Fruit fly (Drosophila melanogaster) whole organism, embryonic: ENCODE data around the gene LpR2.
A peak's percentile ranks its signal among the peaks of the same experiment; 100 is the strongest.

Source experiments
- BtbVII ChIP-seq: fragments of 200-800 bp; sonication (Bioruptor generic); optimal IDR thresholded peaks from 3 replicates; lab custom pipeline; 2017; ENCODE audit warnings: missing biosample characterization, mild to moderate bottlenecking, missing genetic modification characterization
- Bteb2 ChIP-seq: fragments of 200-800 bp; sonication (Bioruptor generic); optimal IDR thresholded peaks from 2 replicates; lab custom pipeline; 2016; ENCODE audit warnings: missing biosample characterization, missing genetic modification characterization
- CG10959 ChIP-seq: fragments of 200-800 bp; sonication (Bioruptor generic); IDR thresholded peaks from 2 replicates; pipeline ENCODE4 v1.3.6; 2022; ENCODE audit warnings: missing biosample characterization, missing genetic modification characterization
- CG10979 ChIP-seq: fragments of 200-800 bp; sonication (Bioruptor generic); optimal IDR thresholded peaks from 2 replicates; lab custom pipeline; 2018; ENCODE audit warnings: missing biosample characterization, mild to moderate bottlenecking, missing genetic modification characterization, moderate library complexity
- CG11723 ChIP-seq: fragments of 200-800 bp; sonication (Bioruptor generic); optimal IDR thresholded peaks from 2 replicates; lab custom pipeline; 2017; ENCODE audit warnings: missing biosample characterization, mild to moderate bottlenecking, missing genetic modification characterization
- CG12155 ChIP-seq: fragments of 200-800 bp; sonication (Bioruptor generic); optimal IDR thresholded peaks from 3 replicates; lab custom pipeline; 2016; ENCODE audit warnings: missing biosample characterization, missing genetic modification characterization
- CG12744 ChIP-seq: fragments of 200-800 bp; sonication (Bioruptor generic); optimal IDR thresholded peaks from 2 replicates; lab custom pipeline; 2016; ENCODE audit warnings: missing biosample characterization, missing genetic modification characterization
- CG12769 ChIP-seq: fragments of 200-800 bp; sonication (Bioruptor generic); optimal IDR thresholded peaks from 2 replicates; lab custom pipeline; 2019; ENCODE audit warnings: missing biosample characterization, mild to moderate bottlenecking, missing genetic modification characterization, moderate library complexity
- CG13624 ChIP-seq: fragments of 200-800 bp; sonication (Bioruptor generic); optimal IDR thresholded peaks from 2 replicates; lab custom pipeline; 2016; ENCODE audit warnings: missing biosample characterization, missing genetic modification characterization
- CG14014 ChIP-seq: fragments of 200-800 bp; sonication (Bioruptor generic); IDR thresholded peaks from 2 replicates; pipeline ENCODE4 v1.3.6; 2022; ENCODE audit warnings: missing biosample characterization, missing genetic modification characterization
- CG14441 ChIP-seq: fragments of 200-800 bp; sonication (Bioruptor generic); IDR thresholded peaks from 2 replicates; pipeline ENCODE4 v1.3.6; 2022; ENCODE audit warnings: missing biosample characterization, missing genetic modification characterization
- CG17568 ChIP-seq: fragments of 200-800 bp; sonication (Bioruptor generic); optimal IDR thresholded peaks from 2 replicates; lab custom pipeline; 2018; ENCODE audit warnings: missing biosample characterization, mild to moderate bottlenecking, missing genetic modification characterization, moderate library complexity
- CG3847 ChIP-seq: fragments of 200-800 bp; sonication (Bioruptor generic); IDR thresholded peaks from 2 replicates; pipeline ENCODE4 v1.3.6; 2022; ENCODE audit warnings: missing biosample characterization, missing genetic modification characterization
- CG4328 ChIP-seq: fragments of 200-800 bp; sonication (Bioruptor generic); optimal IDR thresholded peaks from 3 replicates; lab custom pipeline; 2017; ENCODE audit warnings: missing biosample characterization, missing genetic modification reagents, missing genetic modification characterization
- CG6254 ChIP-seq: fragments of 200-800 bp; sonication (Bioruptor generic); optimal IDR thresholded peaks from 3 replicates; lab custom pipeline; 2017; ENCODE audit warnings: mild to moderate bottlenecking, missing biosample characterization, missing genetic modification reagents, missing genetic modification characterization
- CG6654 ChIP-seq: fragments of 200-800 bp; sonication (Bioruptor generic); optimal IDR thresholded peaks from 2 replicates; lab custom pipeline; 2017; ENCODE audit warnings: missing biosample characterization, mild to moderate bottlenecking, missing genetic modification characterization
- CG7271 ChIP-seq: fragments of 200-800 bp; sonication (Bioruptor generic); optimal IDR thresholded peaks from 2 replicates; lab custom pipeline; 2018; ENCODE audit warnings: missing biosample characterization, mild to moderate bottlenecking, missing genetic modification characterization, moderate library complexity
- CrebB ChIP-seq: fragments of 200-800 bp; sonication (Bioruptor generic); optimal IDR thresholded peaks from 3 replicates; lab custom pipeline; 2018; ENCODE audit warnings: missing biosample characterization, mild to moderate bottlenecking, missing genetic modification characterization
- ERR ChIP-seq: fragments of 200-800 bp; sonication (Bioruptor generic); optimal IDR thresholded peaks from 2 replicates; lab custom pipeline; 2016; ENCODE audit warnings: missing biosample characterization, missing genetic modification characterization
- HLHmδ ChIP-seq: fragments of 200-800 bp; sonication (Bioruptor generic); optimal IDR thresholded peaks from 2 replicates; lab custom pipeline; 2018; ENCODE audit warnings: missing biosample characterization, mild to moderate bottlenecking, missing genetic modification characterization, moderate library complexity
- Hr3 ChIP-seq: fragments of 200-800 bp; sonication (Bioruptor generic); optimal IDR thresholded peaks from 3 replicates; lab custom pipeline; 2016; ENCODE audit warnings: missing biosample characterization, missing genetic modification characterization
- Hr51 ChIP-seq, 2 experiments: fragments of 200-800 bp; sonication (Bioruptor generic); optimal IDR thresholded peaks; 2 replicates in 1 of 2; 3 replicates in 1 of 2; lab custom pipeline; 2016 to 2018; ENCODE audit warnings: missing biosample characterization in 2 of 2, missing genetic modification characterization in 2 of 2, mild to moderate bottlenecking in 1 of 2, moderate library complexity in 1 of 2
- Jarid2 ChIP-seq: fragments of 200-800 bp; sonication (Bioruptor generic); optimal IDR thresholded peaks from 3 replicates; lab custom pipeline; 2017; ENCODE audit warnings: mild to moderate bottlenecking, missing biosample characterization, missing genetic modification reagents, missing genetic modification characterization
- Lpt ChIP-seq: fragments of >200 bp; optimal IDR thresholded peaks from 2 replicates; lab custom pipeline; 2018; ENCODE audit warnings: missing biosample characterization, missing genetic modification characterization
- Neu2 ChIP-seq: fragments of 200-800 bp; sonication (Bioruptor generic); optimal IDR thresholded peaks from 3 replicates; lab custom pipeline; 2016; ENCODE audit warnings: missing biosample characterization, missing genetic modification characterization, borderline replicate concordance
- Nf-YB ChIP-seq: fragments of 200-800 bp; sonication (Bioruptor generic); optimal IDR thresholded peaks from 3 replicates; lab custom pipeline; 2019; ENCODE audit warnings: missing biosample characterization, mild to moderate bottlenecking, missing genetic modification characterization, moderate library complexity
- Ravus ChIP-seq: fragments of 200-800 bp; sonication (Bioruptor generic); IDR thresholded peaks from 2 replicates; pipeline ENCODE4 v1.3.6; 2022; ENCODE audit warnings: missing biosample characterization, missing genetic modification characterization
- Side ChIP-seq: fragments of 200-800 bp; sonication (Bioruptor generic); optimal IDR thresholded peaks from 2 replicates; lab custom pipeline; 2016; ENCODE audit warnings: missing biosample characterization, missing genetic modification characterization
- Sry-δ ChIP-seq: fragments of 200-800 bp; sonication (Bioruptor generic); optimal IDR thresholded peaks from 2 replicates; lab custom pipeline; 2016; ENCODE audit warnings: missing biosample characterization, missing genetic modification characterization
- Stat92E ChIP-seq, 3 experiments: fragments of >200 bp in 2 of 3; fragments of 200-800 bp in 1 of 3; sonication (Bioruptor generic) in 1 of 3; optimal IDR thresholded peaks; 2 replicates each; lab custom pipeline; 2017 to 2019; ENCODE audit warnings: missing biosample characterization in 3 of 3, missing genetic modification characterization in 3 of 3, mild to moderate bottlenecking in 1 of 3, moderate library complexity in 1 of 3
- ara ChIP-seq: fragments of 200-800 bp; sonication (Bioruptor generic); IDR thresholded peaks from 2 replicates; pipeline ENCODE4 v1.3.6; 2022; ENCODE audit warnings: missing biosample characterization, missing genetic modification characterization
- az2 ChIP-seq: fragments of 200-800 bp; sonication (Bioruptor generic); optimal IDR thresholded peaks from 3 replicates; lab custom pipeline; 2016; ENCODE audit warnings: missing biosample characterization, missing genetic modification characterization
- bigmax ChIP-seq: fragments of 200-800 bp; sonication (Bioruptor generic); optimal IDR thresholded peaks from 2 replicates; lab custom pipeline; 2018; ENCODE audit warnings: missing biosample characterization, mild to moderate bottlenecking, missing genetic modification characterization
- br ChIP-seq: fragments of >200 bp; optimal IDR thresholded peaks from 2 replicates; lab custom pipeline; 2017
- eve ChIP-seq, 2 experiments: fragments of >200 bp; optimal IDR thresholded peaks; 2 replicates each; lab custom pipeline; 2017; ENCODE audit warnings: missing biosample characterization in 2 of 2, missing genetic modification characterization in 2 of 2
- ftz-f1 ChIP-seq: fragments of 200-800 bp; sonication (Bioruptor generic); optimal IDR thresholded peaks from 2 replicates; lab custom pipeline; 2016; ENCODE audit warnings: missing biosample characterization, missing genetic modification characterization
- hkb ChIP-seq, 2 experiments: fragments of 200-800 bp in 1 of 2; fragments of >200 bp in 1 of 2; sonication (Bioruptor generic) in 1 of 2; IDR thresholded peaks in 1 of 2; optimal IDR thresholded peaks in 1 of 2; 2 replicates each; pipeline versions ENCODE4 v1.3.6 to Lab custom; 2017 to 2022; ENCODE audit warnings: missing biosample characterization in 1 of 2, missing genetic modification characterization in 1 of 2
- insv ChIP-seq, 2 experiments: fragments of 200-800 bp; sonication (Bioruptor generic); optimal IDR thresholded peaks; 3 replicates each; lab custom pipeline; 2016 to 2018; ENCODE audit warnings: missing biosample characterization in 2 of 2, missing genetic modification characterization in 2 of 2
- kay ChIP-seq: fragments of 200-800 bp; sonication (Bioruptor generic); optimal IDR thresholded peaks from 2 replicates; lab custom pipeline; 2016; ENCODE audit warnings: missing biosample characterization, missing genetic modification characterization
- mld ChIP-seq: fragments of 200-800 bp; sonication (Bioruptor generic); IDR thresholded peaks from 3 replicates; pipeline ENCODE4 v1.3.6; 2022; ENCODE audit warnings: missing biosample characterization, missing genetic modification characterization; ENCODE audit not compliant: partially characterized antibody
- p53 ChIP-seq: fragments of 200-800 bp; sonication (Bioruptor generic); optimal IDR thresholded peaks from 2 replicates; lab custom pipeline; 2016; ENCODE audit warnings: missing biosample characterization, missing genetic modification characterization
- pb ChIP-seq: fragments of 200-800 bp; sonication (Bioruptor generic); optimal IDR thresholded peaks from 3 replicates; lab custom pipeline; 2016; ENCODE audit warnings: missing biosample characterization, missing genetic modification characterization
- phol ChIP-seq: fragments of 200-800 bp; sonication (Bioruptor generic); optimal IDR thresholded peaks from 3 replicates; lab custom pipeline; 2018; ENCODE audit warnings: missing biosample characterization, mild to moderate bottlenecking, missing genetic modification characterization, moderate library complexity
- pros ChIP-seq: fragments of 200-800 bp; sonication (Bioruptor generic); optimal IDR thresholded peaks from 3 replicates; lab custom pipeline; 2019; ENCODE audit warnings: missing biosample characterization, mild to moderate bottlenecking, missing genetic modification characterization, moderate library complexity
- sd ChIP-seq: fragments of 200-800 bp; sonication (Bioruptor generic); optimal IDR thresholded peaks from 3 replicates; lab custom pipeline; 2018; ENCODE audit warnings: missing biosample characterization, mild to moderate bottlenecking, missing genetic modification characterization, moderate library complexity
- sqz ChIP-seq: fragments of 200-800 bp; sonication (Bioruptor generic); optimal IDR thresholded peaks from 3 replicates; lab custom pipeline; 2018; ENCODE audit warnings: missing biosample characterization, mild to moderate bottlenecking, missing genetic modification characterization
- ssp ChIP-seq: fragments of 200-800 bp; sonication (Bioruptor generic); IDR thresholded peaks from 2 replicates; pipeline ENCODE4 v1.3.6; 2022; ENCODE audit warnings: missing biosample characterization, missing genetic modification characterization
- sug ChIP-seq: fragments of 200-800 bp; optimal IDR thresholded peaks from 2 replicates; lab custom pipeline; 2019; ENCODE audit warnings: missing biosample characterization, mild to moderate bottlenecking, missing genetic modification characterization, moderate library complexity
- twi ChIP-seq: fragments of 200-800 bp; optimal IDR thresholded peaks from 2 replicates; lab custom pipeline; 2019; ENCODE audit warnings: missing biosample characterization, mild to moderate bottlenecking, missing genetic modification characterization, moderate library complexity

Gene LpR2

DNA sequence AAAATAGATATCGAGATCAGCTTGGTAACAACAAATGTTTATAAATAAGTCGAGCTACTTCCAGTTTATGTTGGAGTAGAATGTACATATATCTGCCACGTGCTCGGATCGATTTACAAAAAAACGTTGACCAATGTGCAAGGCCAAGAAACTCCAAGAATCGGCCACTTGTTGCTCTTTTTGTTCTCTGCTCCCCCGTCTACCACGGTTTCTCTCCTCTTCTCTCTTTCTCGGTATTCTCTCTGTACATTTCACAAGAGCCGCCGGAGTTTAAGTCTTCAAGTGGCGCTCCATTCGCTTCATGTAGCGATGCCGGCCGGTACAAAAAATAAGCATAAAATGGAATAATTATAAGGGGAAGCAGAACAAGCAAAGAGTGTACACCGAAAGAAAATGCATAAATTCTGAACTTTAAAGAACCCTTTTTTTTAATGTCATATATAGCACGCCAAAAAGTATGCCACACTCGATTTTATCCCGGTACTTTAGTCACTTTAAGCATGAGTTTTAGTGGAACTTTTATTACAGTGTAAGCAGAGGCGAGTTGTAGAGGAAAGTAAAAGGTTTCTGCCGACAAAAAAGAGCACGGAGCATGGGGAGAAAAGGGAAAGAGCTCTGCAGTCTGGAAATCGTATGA, 2.4 kb downstream of the LpR2 start (continued):
- TF ChIP-seq CG4328 (GFP tag; lab: Kevin White, UChicago) (peak; percentile 11), pb (GFP tag; lab: Kevin White, UChicago) (peak; percentile 91), sd (tag; lab: Kevin White, UChicago) (peak; percentile 76), twi (peak; percentile 92), CG17568 (peak; percentile 77), CG14014 (GFP tag; lab: Robert Waterston, UW) (peak; percentile 85), eve (GFP tag; optimal IDR thresholded peaks at IDR 0.05; lab: Kevin White, UChicago) (peak in 1 of 2 experiments; percentile 92), ssp (GFP tag; lab: Robert Waterston, UW) (peak; percentile 86), br (lab: Kevin White, UChicago) (no peak), Neu2 (GFP tag; lab: Kevin White, UChicago) (peak; percentile 32), CG14441 (GFP tag; lab: Robert Waterston, UW) (peak; percentile 82), CG13624 (GFP tag; lab: Kevin White, UChicago) (peak; percentile 91), ERR (GFP tag; lab: Kevin White, UChicago) (peak; percentile 91), CG12769 (tag; lab: Kevin White, UChicago) (peak; percentile 89), pros (GFP tag; lab: Kevin White, UChicago) (no peak), Ravus (GFP tag; lab: Robert Waterston, UW) (peak; percentile 73), bigmax (peak; percentile 31), CG12744 (GFP tag; lab: Kevin White, UChicago) (peak; percentile 85), CG6654 (GFP tag; lab: Kevin White, UChicago) (peak; percentile 89), ftz-f1 (GFP tag; lab: Kevin White, UChicago) (peak; percentile 29), CG11723 (GFP tag; lab: Kevin White, UChicago) (peak; percentile 84), phol (tag; lab: Kevin White, UChicago) (peak; percentile 96), sug (tag; lab: Kevin White, UChicago) (peak; percentile 59), CG10959 (GFP tag; lab: Robert Waterston, UW) (peak; percentile 84), CG3847 (GFP tag; lab: Robert Waterston, UW) (peak; percentile 84), ara (peak; percentile 95), Side (peak; percentile 95), CrebB (tag; lab: Kevin White, UChicago) (peak; percentile 82), p53 (GFP tag; lab: Kevin White, UChicago) (peak; percentile 88), CG10979 (tag; lab: Kevin White, UChicago) (peak; percentile 97), Hr51 (GFP tag; optimal IDR thresholded peaks at IDR 0.05; lab: Kevin White, UChicago) (peak; percentile 76 to 83), Nf-YB (GFP tag; lab: Kevin White, UChicago) (peak; percentile 81), kay (GFP tag; lab: Kevin White, UChicago) (peak; percentile 86), Lpt (GFP tag; lab: Kevin White, UChicago) (no peak), Jarid2 (peak; percentile 72), Sry-δ (GFP tag; lab: Kevin White, UChicago) (peak; percentile 62), CG12155 (peak; percentile 85), Stat92E (GFP tag; optimal IDR thresholded peaks at IDR 0.05; lab: Kevin White, UChicago) (peak in 1 of 3 experiments; percentile 96), HLHmδ (GFP tag; lab: Kevin White, UChicago) (no peak), hkb (optimal IDR thresholded peaks at IDR 0.05; lab: Kevin White, UChicago) (no peak), hkb (GFP tag; IDR thresholded peaks at IDR 0.05; lab: Robert Waterston, UW) (peak; percentile 92), az2 (GFP tag; lab: Kevin White, UChicago) (peak; percentile 96), CG6254 (GFP tag; lab: Kevin White, UChicago) (peak; percentile 93), BtbVII (peak; percentile 81), Hr3 (peak; percentile 90), sqz (GFP tag; lab: Kevin White, UChicago) (peak; percentile 89), Bteb2 (GFP tag; lab: Kevin White, UChicago) (peak; percentile 86), CG7271 (tag; lab: Kevin White, UChicago) (peak; percentile 55), mld (GFP tag; lab: Robert Waterston, UW) (no peak), insv (GFP tag; optimal IDR thresholded peaks at IDR 0.05; lab: Kevin White, UChicago) (peak; percentile 2 to 12)
